Fruit fly (Drosophila melanogaster): ENCODE data around the gene FER.
A peak's percentile ranks its signal among the peaks of the same experiment; 100 is the strongest.

DNA sequence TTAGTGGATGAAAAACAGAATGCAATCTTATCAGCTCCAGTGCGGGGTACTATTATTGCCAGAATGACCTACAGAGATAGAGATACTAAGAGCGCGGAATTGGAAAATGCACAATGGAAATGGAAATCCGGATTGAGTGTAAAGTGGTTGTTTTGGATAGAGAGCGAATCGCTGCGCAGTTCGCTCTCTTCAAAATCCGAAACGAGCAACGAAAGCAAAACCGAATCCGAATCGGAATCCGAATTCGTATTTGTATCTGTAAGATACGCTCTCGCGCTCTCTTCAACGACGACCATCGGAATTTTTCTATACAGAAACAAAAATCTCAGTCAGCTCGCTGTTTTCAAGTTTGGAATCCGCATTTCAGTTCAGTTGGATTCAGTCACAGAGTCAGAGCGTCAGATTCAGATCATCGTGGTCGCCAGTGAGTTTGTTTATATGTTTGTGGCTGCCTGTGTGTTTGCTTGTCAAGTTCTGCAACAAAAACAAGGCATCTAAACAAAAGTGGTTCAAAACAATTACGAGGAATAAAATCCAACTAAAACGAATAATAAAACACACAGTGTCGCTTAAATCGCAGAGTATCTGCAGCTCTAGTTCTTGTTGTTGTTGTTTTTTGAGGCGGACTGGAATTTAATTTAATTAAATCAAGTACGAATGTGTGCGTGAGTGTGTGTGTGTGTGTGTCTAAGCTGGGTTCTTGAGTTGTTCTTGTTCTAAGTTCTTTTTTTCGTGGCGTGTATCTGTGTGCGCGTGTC, 23.4 kb upstream of the FER start, which contains the start of gene ps:
- no peak for TF ChIP-seq kay (GFP tag; optimal IDR thresholded peaks at IDR 0.05)
- TF ChIP-seq insv (GFP tag; optimal IDR thresholded peaks at IDR 0.05): peak in 1 of 2 experiments; percentile 78

Measured in whole organism, embryonic.